Worm (Caenorhabditis elegans) whole organism, early embryonic: Measurements from ENCODE around the gene chtl-1.
A peak's percentile ranks its signal among the peaks of the same experiment; 100 is the strongest.

Experiments
- B0310.2 ChIP-seq: sonication (generic microtip); optimal IDR thresholded peaks from 2 replicates; lab custom pipeline; 2016; ENCODE audit warnings: mild to moderate bottlenecking, missing genetic modification characterization, missing compliant biosample characterization
- F13C5.2 ChIP-seq: sonication (generic microtip); optimal IDR thresholded peaks from 2 replicates; lab custom pipeline; 2017; ENCODE audit warnings: mild to moderate bottlenecking, missing genetic modification characterization, inconsistent platforms, missing compliant biosample characterization
- aly-1 ChIP-seq: sonication (generic microtip); optimal IDR thresholded peaks from 2 replicates; lab custom pipeline; 2016; ENCODE audit warnings: missing genetic modification characterization, missing compliant biosample characterization
- ama-1 ChIP-seq: fragments of 150-350 bp; optimal IDR thresholded peaks from 2 replicates; lab custom pipeline; 2014
- ceh-13 ChIP-seq: fragments of 200-800 bp; sonication (Bioruptor generic); optimal IDR thresholded peaks from 2 replicates; lab custom pipeline; 2018; ENCODE audit warnings: mild to moderate bottlenecking, missing genetic modification characterization, missing compliant biosample characterization
- ceh-36 ChIP-seq: sonication (generic microtip); optimal IDR thresholded peaks from 2 replicates; lab custom pipeline; 2016; ENCODE audit warnings: missing genetic modification characterization, inconsistent platforms, missing compliant biosample characterization
- ets-7 ChIP-seq: sonication (generic microtip); optimal IDR thresholded peaks from 2 replicates; lab custom pipeline; 2016; ENCODE audit warnings: missing genotype, missing genetic modification characterization, missing compliant biosample characterization
- flt-1 ChIP-seq: fragments of 200-800 bp; sonication (Bioruptor generic); IDR thresholded peaks from 2 replicates; pipeline ENCODE4 v1.3.6; 2022; ENCODE audit warnings: missing genetic modification characterization, missing compliant biosample characterization
- hmbx-1 ChIP-seq: sonication (generic microtip); optimal IDR thresholded peaks from 2 replicates; lab custom pipeline; 2016; ENCODE audit warnings: mild to moderate bottlenecking, missing genetic modification characterization, missing compliant biosample characterization
- hmg-4 ChIP-seq: fragments of 200-800 bp; sonication (Bioruptor generic); optimal IDR thresholded peaks from 2 replicates; lab custom pipeline; 2018; ENCODE audit warnings: mild to moderate bottlenecking, missing genetic modification characterization, missing compliant biosample characterization
- hnd-1 ChIP-seq: sonication (generic microtip); optimal IDR thresholded peaks from 2 replicates; lab custom pipeline; 2016; ENCODE audit warnings: missing genetic modification characterization, missing compliant biosample characterization
- pes-1 ChIP-seq: fragments of 200-800 bp; sonication (Bioruptor generic); IDR thresholded peaks from 2 replicates; pipeline ENCODE4 v1.3.6; 2022; ENCODE audit warnings: missing genetic modification reagents, missing genetic modification characterization, missing compliant biosample characterization
- scrt-1 ChIP-seq: fragments of 200-800 bp; sonication (Bioruptor generic); IDR thresholded peaks from 2 replicates; pipeline ENCODE4 v1.3.6; 2022; ENCODE audit warnings: missing genetic modification characterization, missing compliant biosample characterization
- sea-1 ChIP-seq: fragments of 200-800 bp; sonication (Bioruptor generic); conservative IDR thresholded peaks from 2 replicates; pipeline ENCODE4 v1.3.6; 2022; ENCODE audit warnings: missing genetic modification characterization, missing compliant biosample characterization
- tbx-11 ChIP-seq: fragments of 200-800 bp; sonication (Bioruptor generic); IDR thresholded peaks from 2 replicates; pipeline ENCODE4 v1.3.6; 2022; ENCODE audit warnings: missing genetic modification characterization, missing compliant biosample characterization
- tbx-37 ChIP-seq: fragments of 200-800 bp; sonication (Bioruptor generic); conservative IDR thresholded peaks from 2 replicates; pipeline ENCODE4 v1.3.6; 2022; ENCODE audit warnings: missing genetic modification reagents, missing genetic modification characterization, missing compliant biosample characterization
- tra-4 ChIP-seq: sonication (generic microtip); optimal IDR thresholded peaks from 2 replicates; lab custom pipeline; 2017; ENCODE audit warnings: missing genetic modification characterization, missing compliant biosample characterization

The chtl-1 gene

DNA sequence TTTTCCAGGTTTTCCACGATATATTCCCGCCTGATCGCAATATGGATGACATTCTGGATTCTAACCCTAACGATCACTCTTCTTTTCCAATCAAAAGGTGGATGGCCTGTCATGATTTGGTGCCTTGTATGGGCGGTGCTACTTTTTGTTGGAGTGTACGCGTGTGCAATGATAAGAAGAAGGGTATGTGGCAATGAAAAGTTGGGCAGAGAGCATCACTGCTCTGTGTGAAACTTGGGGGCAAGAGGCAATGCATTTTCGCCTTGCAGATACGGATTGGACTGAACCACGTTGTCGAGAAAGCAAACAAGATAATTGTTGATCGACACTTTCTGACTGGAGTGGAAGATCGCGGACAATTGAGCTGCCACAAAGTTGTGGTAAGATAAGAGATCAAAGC, 17.8 kb downstream of the chtl-1 start:
- TF ChIP-seq hnd-1 (tag; lab: Kevin White, UChicago) = no peak
- TF ChIP-seq tbx-11 (GFP tag; lab: Robert Waterston, UW) = no peak
- TF ChIP-seq hmg-4 = no peak
- no peak for TF ChIP-seq pes-1 (GFP tag; lab: Robert Waterston, UW)
- TF ChIP-seq tra-4 (tag; lab: Kevin White, UChicago) = no peak
- TF ChIP-seq ets-7 (tag; lab: Kevin White, UChicago) = no peak
- TF ChIP-seq ceh-36 (tag; lab: Kevin White, UChicago) = no peak
- no peak for TF ChIP-seq sea-1 (GFP tag; lab: Robert Waterston, UW)
- no peak for TF ChIP-seq flt-1
- TF ChIP-seq hmbx-1 (tag; lab: Kevin White, UChicago) = no peak
- no peak for TF ChIP-seq scrt-1 (GFP tag; lab: Robert Waterston, UW)
- no peak for TF ChIP-seq ama-1

DNA sequence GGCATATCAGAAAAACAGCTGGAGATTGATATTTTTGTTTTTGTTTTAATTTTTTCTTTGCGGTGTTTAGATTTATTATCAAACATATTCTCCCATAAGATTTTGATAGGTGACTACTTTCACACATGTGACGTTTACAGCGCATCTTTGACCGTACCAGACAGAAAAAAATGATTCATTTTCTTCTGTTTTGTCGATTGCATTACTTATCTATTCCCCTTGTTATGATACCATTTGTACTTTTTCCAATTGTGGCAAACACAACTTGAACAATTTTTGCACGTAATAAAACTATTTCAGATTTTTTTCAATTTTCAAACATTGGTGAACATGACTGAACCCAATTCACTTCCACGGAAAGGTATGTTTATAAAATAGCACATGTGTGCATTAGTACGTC, 19.8 kb downstream of the chtl-1 start, which contains the start of gene C26B9.1:
C26B9.1 (plus strand) TSS at position 301 of the 400 bp plus-strand sequence.
- TF ChIP-seq B0310.2 (tag; lab: Kevin White, UChicago) = no peak

DNA sequence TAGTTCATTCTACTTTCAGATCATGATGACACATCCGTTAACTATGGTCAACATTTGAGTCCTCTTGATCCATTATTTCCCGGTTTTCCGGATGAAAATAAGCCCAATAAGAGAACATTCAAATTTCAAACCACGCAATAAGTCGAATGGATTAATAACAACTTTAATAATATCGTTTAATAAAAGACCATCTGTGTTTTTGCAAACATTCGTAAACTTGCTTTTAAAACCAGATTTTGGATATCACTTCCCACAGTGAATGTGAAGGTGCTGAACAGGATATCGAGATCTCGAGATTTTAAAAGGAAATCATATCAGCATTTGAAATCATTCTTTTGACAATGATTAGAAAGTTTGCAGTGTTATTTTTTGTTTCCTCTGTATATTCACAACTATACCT, 22.1 kb downstream of the chtl-1 start, which contains the start of gene C26B9.7:
C26B9.7 (plus strand) TSS at position 301 of the 400 bp plus-strand sequence.
- TF ChIP-seq hnd-1 (tag; lab: Kevin White, UChicago) = no peak
- no peak for TF ChIP-seq B0310.2 (tag; lab: Kevin White, UChicago)
- no peak for TF ChIP-seq hmbx-1 (tag; lab: Kevin White, UChicago)
- no peak for TF ChIP-seq tbx-37 (GFP tag; lab: Robert Waterston, UW)
- no peak for TF ChIP-seq tra-4 (tag; lab: Kevin White, UChicago)
- TF ChIP-seq ets-7 (tag; lab: Kevin White, UChicago) = no peak
- TF ChIP-seq F13C5.2 (tag; lab: Kevin White, UChicago) = no peak
- no peak for TF ChIP-seq ceh-36 (tag; lab: Kevin White, UChicago)

DNA sequence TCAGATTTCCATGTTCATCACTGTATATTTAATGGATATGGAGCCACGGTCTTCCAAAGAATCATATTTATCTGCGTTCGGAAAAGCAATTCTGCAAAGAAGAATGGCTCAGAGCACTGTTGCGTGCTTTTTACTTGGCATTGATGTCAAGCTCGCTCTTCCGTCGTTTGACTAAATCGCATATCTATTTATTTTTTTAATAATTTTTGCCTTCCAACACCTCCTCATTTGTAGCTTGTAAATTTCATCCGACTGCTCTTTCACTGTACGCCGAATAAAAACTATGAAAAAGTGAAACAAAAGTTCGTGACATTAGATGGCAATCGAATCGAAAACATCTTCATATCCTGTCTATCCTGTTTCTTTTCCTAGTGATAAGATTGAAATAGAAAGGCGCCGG, 24.2 kb downstream of the chtl-1 start, which contains the start of gene C26B9.2:
C26B9.2 (plus strand) TSS at position 301 of the 400 bp plus-strand sequence.
- TF ChIP-seq tra-4 (tag; lab: Kevin White, UChicago) (no peak), ceh-13 (no peak), B0310.2 (tag; lab: Kevin White, UChicago) (no peak), ama-1 (no peak), F13C5.2 (tag; lab: Kevin White, UChicago) (no peak)

DNA sequence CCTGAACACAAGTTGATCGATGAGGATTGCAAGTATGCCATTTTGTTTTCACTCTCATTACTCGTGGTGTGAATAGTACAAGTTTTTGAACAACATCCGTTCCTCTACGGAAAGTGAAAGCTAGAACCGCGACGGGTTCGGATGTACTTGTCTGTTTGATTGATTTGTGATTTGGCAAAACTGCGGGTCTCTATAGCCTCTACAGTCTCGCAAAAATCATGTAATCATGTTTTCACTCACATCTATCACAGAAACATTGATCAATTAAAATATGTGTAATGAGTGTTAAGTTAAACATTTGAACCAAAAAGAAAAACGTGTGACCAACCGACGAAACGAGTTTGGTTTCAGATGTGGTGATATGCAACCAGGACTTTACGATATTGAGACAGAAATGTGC, 24.8 kb downstream of the chtl-1 start:
- TF ChIP-seq ceh-13 (no peak), ama-1 (no peak), F13C5.2 (tag; lab: Kevin White, UChicago) (no peak), tbx-37 (GFP tag; lab: Robert Waterston, UW) (no peak), hmg-4 (no peak), hmbx-1 (tag; lab: Kevin White, UChicago) (no peak), hnd-1 (tag; lab: Kevin White, UChicago) (no peak), aly-1 (tag; lab: Kevin White, UChicago) (no peak), pes-1 (GFP tag; lab: Robert Waterston, UW) (no peak), sea-1 (GFP tag; lab: Robert Waterston, UW) (no peak), ets-7 (tag; lab: Kevin White, UChicago) (no peak), ceh-36 (tag; lab: Kevin White, UChicago) (no peak), scrt-1 (GFP tag; lab: Robert Waterston, UW) (no peak), flt-1 (no peak), B0310.2 (tag; lab: Kevin White, UChicago) (no peak), tbx-11 (GFP tag; lab: Robert Waterston, UW) (no peak)

DNA sequence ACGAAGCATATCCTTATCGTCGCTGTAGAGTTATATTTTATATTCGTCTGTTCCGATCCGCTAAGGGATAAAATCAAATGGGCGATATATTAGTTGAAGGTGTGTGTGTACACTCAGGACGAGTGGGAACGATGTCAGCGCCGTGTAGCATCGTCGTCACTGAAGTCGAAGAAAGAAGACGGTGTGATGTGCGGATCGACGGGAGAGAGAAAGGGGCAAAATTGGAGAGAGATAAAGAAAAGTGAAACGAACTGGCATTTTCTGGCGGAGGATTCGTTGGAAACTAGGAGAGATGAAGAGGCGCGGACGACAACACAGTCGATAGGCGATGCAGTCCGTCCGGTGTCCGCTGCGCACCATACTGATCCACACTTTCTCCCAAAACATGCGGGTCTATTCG, 26.2 kb downstream of the chtl-1 start, which contains the start of gene C26B9.3:
C26B9.3 (plus strand) TSS at position 343 of the 400 bp plus-strand sequence.
- TF ChIP-seq sea-1 (GFP tag; lab: Robert Waterston, UW) = no peak
- TF ChIP-seq ceh-13 = no peak
- no peak for TF ChIP-seq ets-7 (tag; lab: Kevin White, UChicago)
- TF ChIP-seq ama-1 = no peak
- no peak for TF ChIP-seq tra-4 (tag; lab: Kevin White, UChicago)
- no peak for TF ChIP-seq pes-1 (GFP tag; lab: Robert Waterston, UW)
- no peak for TF ChIP-seq tbx-37 (GFP tag; lab: Robert Waterston, UW)
- no peak for TF ChIP-seq hmg-4
- TF ChIP-seq scrt-1 (GFP tag; lab: Robert Waterston, UW) = no peak
- no peak for TF ChIP-seq hmbx-1 (tag; lab: Kevin White, UChicago)
- TF ChIP-seq flt-1 = no peak
- TF ChIP-seq ceh-36 (tag; lab: Kevin White, UChicago) = no peak
- no peak for TF ChIP-seq B0310.2 (tag; lab: Kevin White, UChicago)
- no peak for TF ChIP-seq hnd-1 (tag; lab: Kevin White, UChicago)
- no peak for TF ChIP-seq aly-1 (tag; lab: Kevin White, UChicago)
- TF ChIP-seq F13C5.2 (tag; lab: Kevin White, UChicago) = no peak
- TF ChIP-seq tbx-11 (GFP tag; lab: Robert Waterston, UW) = no peak

DNA sequence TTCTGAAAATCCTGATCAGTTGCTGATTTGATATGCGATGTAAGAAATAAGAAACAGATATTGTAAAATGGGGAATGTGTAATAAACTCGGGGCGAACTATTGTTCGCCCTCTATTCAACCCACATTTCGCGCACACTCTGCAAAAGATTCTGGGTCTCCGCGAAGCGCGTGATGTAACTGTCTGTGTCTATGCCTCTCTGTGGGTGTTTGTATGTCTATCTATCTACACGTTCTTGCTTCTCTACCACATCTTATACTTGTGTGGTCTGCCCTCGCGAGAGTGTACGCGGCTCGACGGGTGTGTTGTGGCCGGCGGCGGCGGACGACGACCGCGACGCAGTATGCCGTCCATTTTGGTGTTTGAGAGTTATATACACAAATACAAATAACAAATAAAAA, 27.6 kb downstream of the chtl-1 start:
- TF ChIP-seq hnd-1 (tag; lab: Kevin White, UChicago) = no peak
- peak; percentile 76 for TF ChIP-seq hmg-4
- TF ChIP-seq F13C5.2 (tag; lab: Kevin White, UChicago) = peak; percentile 49

DNA sequence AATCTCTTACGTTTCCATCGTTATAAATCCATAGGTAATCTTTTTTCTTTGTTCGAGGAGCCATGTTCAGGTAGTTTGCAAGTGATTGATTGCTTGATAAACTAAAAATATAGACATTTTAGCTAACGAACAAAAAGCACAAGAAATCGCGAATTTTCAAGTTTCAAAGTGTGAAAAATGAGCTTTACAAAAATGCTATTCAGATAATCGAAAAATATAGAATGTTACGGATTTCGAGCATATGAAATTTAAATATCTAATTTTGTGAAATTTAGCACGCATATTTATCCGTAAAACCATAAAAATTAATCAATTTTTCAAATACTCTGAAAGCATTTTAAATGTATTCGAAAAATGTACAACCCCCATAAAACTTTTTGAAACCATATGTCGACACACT, 28.8 kb downstream of the chtl-1 start, which contains the start of gene C26B9.6:
C26B9.6 (minus strand) TSS at position 101 of the 400 bp plus-strand sequence.
- no peak for TF ChIP-seq hnd-1 (tag; lab: Kevin White, UChicago)
- TF ChIP-seq flt-1 = no peak
- TF ChIP-seq ceh-36 (tag; lab: Kevin White, UChicago) = no peak
- no peak for TF ChIP-seq tbx-37 (GFP tag; lab: Robert Waterston, UW)
- no peak for TF ChIP-seq ceh-13
- TF ChIP-seq ama-1 = no peak
- TF ChIP-seq aly-1 (tag; lab: Kevin White, UChicago) = no peak
- no peak for TF ChIP-seq scrt-1 (GFP tag; lab: Robert Waterston, UW)
- no peak for TF ChIP-seq tbx-11 (GFP tag; lab: Robert Waterston, UW)
- TF ChIP-seq B0310.2 (tag; lab: Kevin White, UChicago) = no peak
- TF ChIP-seq ets-7 (tag; lab: Kevin White, UChicago) = no peak
- no peak for TF ChIP-seq F13C5.2 (tag; lab: Kevin White, UChicago)
